Worm (Caenorhabditis elegans): ENCODE data around the gene such-1.

such-1 gene

DNA sequence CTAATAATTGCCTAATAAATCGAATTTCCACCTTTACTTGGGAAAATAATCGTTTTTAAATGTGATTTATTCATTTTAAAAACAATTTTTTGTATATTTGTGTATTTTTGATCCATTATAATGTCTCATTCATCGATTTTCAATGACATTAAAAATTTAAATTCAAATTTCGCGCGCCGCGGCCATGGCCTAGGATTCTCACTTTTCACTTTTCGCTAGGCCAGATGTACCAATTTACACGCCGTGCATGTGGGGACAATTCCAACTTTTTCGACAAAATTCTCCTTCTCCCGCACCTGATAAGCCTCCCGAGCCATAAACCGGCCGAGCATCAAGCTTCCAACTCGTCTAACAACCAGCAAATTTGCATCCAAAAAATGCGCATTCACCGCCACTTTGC, 8.4 kb downstream of the such-1 start:
- TF ChIP-seq efl-1 (optimal IDR thresholded peaks at IDR 0.05), result peak in 1 of 2 experiments; percentile 66
- peak; percentile 24 to 73 for TF ChIP-seq efl-1 (GFP tag; optimal IDR thresholded peaks at IDR 0.05 in 1 of 2)
- peak in 1 of 3 experiments; percentile 12 for TF ChIP-seq dpl-1 (GFP tag; optimal IDR thresholded peaks at IDR 0.05)

DNA sequence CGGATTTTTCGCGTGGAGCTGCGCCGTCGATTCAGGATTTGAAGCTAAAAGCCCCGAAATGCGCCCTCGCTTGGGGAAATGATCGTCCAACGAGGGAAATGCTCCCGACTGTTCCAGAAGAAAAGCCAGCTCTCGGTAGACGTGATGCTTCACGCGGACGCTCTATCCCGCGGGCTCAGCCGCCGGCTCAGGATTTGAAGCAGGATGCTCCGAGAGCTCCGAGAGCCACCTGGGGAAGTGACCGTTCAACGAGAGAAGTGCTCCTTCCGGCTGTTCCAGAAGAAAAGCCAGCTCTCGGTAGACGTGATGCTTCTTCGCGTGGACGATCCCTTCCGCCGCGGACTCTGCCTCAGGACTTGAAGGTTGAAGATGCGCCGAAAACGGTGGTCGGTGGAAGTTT, 12.7 kb downstream of the such-1 start:
- TF ChIP-seq nhr-84 (tag; optimal IDR thresholded peaks at IDR 0.05) (no peak), ceh-8 (GFP tag; optimal IDR thresholded peaks at IDR 0.05) (peak; percentile 19), lsy-2 (tag; optimal IDR thresholded peaks at IDR 0.05) (no peak), efl-1 (optimal IDR thresholded peaks at IDR 0.05) (no peak), efl-1 (GFP tag; optimal IDR thresholded peaks at IDR 0.05 in 1 of 2) (peak in 1 of 2 experiments; percentile 57)

DNA sequence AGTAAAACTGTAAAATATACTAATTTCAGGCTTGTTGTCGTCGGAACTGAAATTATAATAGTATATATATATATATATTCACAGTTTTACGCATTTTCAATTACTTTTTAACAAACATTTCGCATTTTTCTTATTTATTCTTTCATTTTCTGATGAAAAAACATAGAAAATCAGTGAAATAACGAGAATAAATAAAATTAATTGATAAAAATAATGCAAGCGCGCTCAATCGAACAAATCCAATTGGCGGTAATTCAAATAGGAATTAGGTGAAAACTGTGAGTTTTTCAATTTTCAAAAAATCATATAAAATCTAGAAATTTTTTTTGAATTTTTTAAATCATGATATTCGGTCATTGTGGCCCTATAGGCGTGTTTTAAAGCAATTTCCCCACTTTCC, 13.4 kb downstream of the such-1 start:
- peak in 1 of 3 experiments; percentile 26 for TF ChIP-seq dpl-1 (GFP tag; optimal IDR thresholded peaks at IDR 0.05)
- no peak for TF ChIP-seq unc-30 (tag; optimal IDR thresholded peaks at IDR 0.05)
- TF ChIP-seq ets-5 (GFP tag; IDR thresholded peaks at IDR 0.05), result no peak
- TF ChIP-seq unc-62 (GFP tag; optimal IDR thresholded peaks at IDR 0.05), result no peak
- peak in 1 of 2 experiments; percentile 32 for TF ChIP-seq efl-1 (optimal IDR thresholded peaks at IDR 0.05)
- peak; percentile 10 to 92 for TF ChIP-seq efl-1 (GFP tag; optimal IDR thresholded peaks at IDR 0.05 in 1 of 2)
- TF ChIP-seq elt-2 (tag; optimal IDR thresholded peaks at IDR 0.05), result no peak

DNA sequence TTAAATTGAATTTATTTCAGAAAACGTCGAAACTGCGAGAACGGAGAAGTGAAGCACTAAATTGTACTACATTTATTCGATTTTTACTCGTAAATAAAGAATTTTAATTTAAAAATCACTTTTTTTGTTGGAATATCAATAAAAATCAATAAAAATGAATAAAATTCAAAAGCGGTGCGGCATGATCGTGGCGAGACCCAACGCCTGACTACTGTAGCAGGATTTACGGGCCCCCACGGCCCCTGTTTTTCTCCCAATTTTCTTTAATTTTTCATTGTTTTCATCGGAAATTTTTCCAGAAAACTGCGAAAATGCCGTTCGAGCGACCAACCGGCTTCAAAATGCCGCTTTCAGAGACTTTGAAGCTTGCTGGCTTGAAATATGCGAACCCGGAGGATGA, 14.7 kb downstream of the such-1 start, which contains the start of gene Y66D12A.19:
Gene Y66D12A.19, plus strand, starts transcription at position 266 of the 400 bp plus-strand sequence.
- no peak for TF ChIP-seq nhr-90 (tag; optimal IDR thresholded peaks at IDR 0.05; ENCODE audit: poor library complexity)
- TF ChIP-seq nhr-77 (tag; optimal IDR thresholded peaks at IDR 0.05), result no peak
- TF ChIP-seq ceh-82 (tag; optimal IDR thresholded peaks at IDR 0.05), result no peak
- TF ChIP-seq grh-1 (GFP tag; IDR thresholded peaks at IDR 0.05), result no peak
- TF ChIP-seq blmp-1 (tag; optimal IDR thresholded peaks at IDR 0.05), result no peak
- no peak for TF ChIP-seq elt-2 (tag; optimal IDR thresholded peaks at IDR 0.05)
- no peak for TF ChIP-seq pax-3 (tag; optimal IDR thresholded peaks at IDR 0.05)
- TF ChIP-seq efl-3 (GFP tag; optimal IDR thresholded peaks at IDR 0.05), result no peak
- TF ChIP-seq hlh-4 (tag; optimal IDR thresholded peaks at IDR 0.05), result no peak
- TF ChIP-seq egl-27 (tag; optimal IDR thresholded peaks at IDR 0.05), result no peak
- no peak for TF ChIP-seq unc-86 (tag; optimal IDR thresholded peaks at IDR 0.05)

DNA sequence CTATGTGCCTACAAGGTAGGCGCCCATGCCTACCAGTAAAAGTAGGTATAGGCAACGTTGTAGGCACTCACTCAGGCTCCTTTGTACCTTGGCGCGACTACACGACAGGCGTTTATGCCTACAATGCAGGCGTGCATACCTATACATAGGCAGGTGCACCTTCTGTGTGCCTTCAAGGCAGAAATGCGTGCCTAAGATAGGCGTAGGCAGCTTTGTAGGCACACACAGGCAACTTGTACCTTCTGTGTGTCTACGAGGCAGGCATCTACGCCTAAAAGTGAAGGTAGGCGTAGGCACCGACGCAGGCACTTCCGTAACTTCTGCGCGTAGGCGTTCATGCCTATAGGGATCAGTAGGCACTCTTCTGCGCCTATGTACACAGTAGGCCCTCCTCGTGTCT, 17.9 kb downstream of the such-1 start:
- TF ChIP-seq alr-1 (tag; optimal IDR thresholded peaks at IDR 0.05; ENCODE audit: borderline replicate concordance), result peak; percentile 95
- TF ChIP-seq C16A3.4 (tag; optimal IDR thresholded peaks at IDR 0.05), result no peak
- no peak for TF ChIP-seq sptf-1 (tag; optimal IDR thresholded peaks at IDR 0.05)

DNA sequence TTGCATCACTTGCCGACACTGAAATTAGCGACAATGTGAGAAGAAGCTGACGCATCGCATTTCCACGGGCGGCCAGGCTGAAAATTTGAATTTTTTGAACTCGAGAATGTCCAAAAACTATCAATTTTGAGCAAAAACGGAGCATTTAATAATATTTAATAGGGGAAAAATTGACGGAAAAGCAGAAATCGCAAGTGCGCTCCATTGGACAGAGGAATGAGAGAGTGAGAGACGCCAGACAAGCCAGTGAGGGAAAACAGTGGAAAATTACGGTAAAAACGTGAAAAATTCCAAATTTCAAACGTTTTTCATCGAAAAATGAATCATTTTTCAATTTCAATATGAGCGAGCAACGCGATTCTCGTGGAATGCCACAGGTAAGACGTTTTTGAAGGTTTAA, 18.3 kb downstream of the such-1 start, which contains the start of the genes Y66D12A.21 and spe-6:
Gene Y66D12A.21, minus strand, starts transcription at position 90 of the 400 bp plus-strand sequence.
Gene spe-6, plus strand, starts transcription at position 276 of the 400 bp plus-strand sequence.
- TF ChIP-seq ceh-82 (tag; optimal IDR thresholded peaks at IDR 0.05) (peak in 1 of 3 experiments; percentile 12), C16A3.4 (tag; optimal IDR thresholded peaks at IDR 0.05) (peak; percentile 7), nhr-77 (tag; optimal IDR thresholded peaks at IDR 0.05) (no peak), aly-2 (tag; optimal IDR thresholded peaks at IDR 0.05) (no peak), hpl-2 (GFP tag; optimal IDR thresholded peaks at IDR 0.05) (no peak), blmp-1 (tag; optimal IDR thresholded peaks at IDR 0.05) (peak; percentile 30), dpl-1 (GFP tag; optimal IDR thresholded peaks at IDR 0.05) (peak; percentile 28 to 68 (median 49)), skn-1 (tag; optimal IDR thresholded peaks at IDR 0.05) (peak; percentile 28), efl-1 (optimal IDR thresholded peaks at IDR 0.05) (peak; percentile 57 to 70), efl-1 (GFP tag; optimal IDR thresholded peaks at IDR 0.05 in 1 of 2) (peak; percentile 54 to 91), F16B12.6 (tag; optimal IDR thresholded peaks at IDR 0.05) (peak; percentile 52), lin-15B (tag; optimal IDR thresholded peaks at IDR 0.05) (peak; percentile 56), lin-35 (GFP tag; optimal IDR thresholded peaks at IDR 0.05) (peak; percentile 50 to 55), fkh-4 (tag; optimal IDR thresholded peaks at IDR 0.05; ENCODE audit: borderline replicate concordance) (no peak), lsy-2 (tag; optimal IDR thresholded peaks at IDR 0.05) (peak in 1 of 2 experiments; percentile 67)

Measured in whole organism, L1 larva.